Fruit fly (Drosophila melanogaster) whole organism, embryonic: ENCODE data around the gene Ms.
A peak's percentile ranks its signal among the peaks of the same experiment; 100 is the strongest.

ENCODE experiments used
- Abd-B ChIP-seq: fragments of 200-800 bp; sonication (Bioruptor generic); optimal IDR thresholded peaks from 2 replicates; lab custom pipeline; 2018; ENCODE audit warnings: missing biosample characterization, mild to moderate bottlenecking, missing genetic modification characterization, moderate library complexity
- Ada2b ChIP-seq: fragments of 200-800 bp; sonication (Bioruptor generic); IDR thresholded peaks from 2 replicates; pipeline ENCODE4 v1.3.6; 2022; ENCODE audit warnings: missing biosample characterization, missing genetic modification characterization
- Awh ChIP-seq: fragments of 200-800 bp; sonication (Bioruptor generic); IDR thresholded peaks from 2 replicates; pipeline ENCODE4, ENCODE4 v1.3.6; 2022; ENCODE audit warnings: missing biosample characterization, missing genetic modification characterization
- CG10565 ChIP-seq: fragments of 200-800 bp; sonication (Bioruptor generic); optimal IDR thresholded peaks from 3 replicates; lab custom pipeline; 2016; ENCODE audit warnings: missing biosample characterization, mild to moderate bottlenecking, missing genetic modification characterization
- CG10979 ChIP-seq: fragments of 200-800 bp; sonication (Bioruptor generic); optimal IDR thresholded peaks from 2 replicates; lab custom pipeline; 2018; ENCODE audit warnings: missing biosample characterization, mild to moderate bottlenecking, missing genetic modification characterization, moderate library complexity
- CG12071 ChIP-seq: fragments of 200-800 bp; sonication (Bioruptor generic); optimal IDR thresholded peaks from 3 replicates; lab custom pipeline; 2018; ENCODE audit warnings: missing biosample characterization, mild to moderate bottlenecking, missing genetic modification characterization
- CG1529 ChIP-seq: fragments of 200-800 bp; sonication (Bioruptor generic); optimal IDR thresholded peaks from 3 replicates; lab custom pipeline; 2018; ENCODE audit warnings: missing biosample characterization, missing genetic modification characterization
- CG17829 ChIP-seq: fragments of 200-800 bp; optimal IDR thresholded peaks from 2 replicates; lab custom pipeline; 2019; ENCODE audit warnings: missing biosample characterization, mild to moderate bottlenecking, missing genetic modification characterization, moderate library complexity
- CG18599 ChIP-seq: fragments of 200-800 bp; sonication (Bioruptor generic); optimal IDR thresholded peaks from 3 replicates; lab custom pipeline; 2017; ENCODE audit warnings: missing biosample characterization, missing genetic modification characterization, mild to moderate bottlenecking, moderate library complexity, missing genetic modification reagents
- CG30403 ChIP-seq: fragments of 200-800 bp; sonication (Bioruptor generic); optimal IDR thresholded peaks from 3 replicates; lab custom pipeline; 2016; ENCODE audit warnings: missing biosample characterization, missing genetic modification characterization
- CG31388 ChIP-seq: fragments of 200-800 bp; sonication (Bioruptor generic); optimal IDR thresholded peaks from 2 replicates; lab custom pipeline; 2016; ENCODE audit warnings: missing biosample characterization, missing genetic modification characterization
- CG3407 ChIP-seq: fragments of 200-800 bp; sonication (Bioruptor generic); optimal IDR thresholded peaks from 2 replicates; lab custom pipeline; 2018; ENCODE audit warnings: missing biosample characterization, mild to moderate bottlenecking, missing genetic modification characterization
- CG4820 ChIP-seq: fragments of 200-800 bp; sonication (Bioruptor generic); optimal IDR thresholded peaks from 3 replicates; lab custom pipeline; 2016; ENCODE audit warnings: missing biosample characterization, missing genetic modification characterization
- CG6175 ChIP-seq: fragments of 200-800 bp; sonication (Bioruptor generic); IDR thresholded peaks from 3 replicates; pipeline ENCODE4 v1.3.6; 2022; ENCODE audit warnings: missing biosample characterization, missing genetic modification characterization
- CG6813 ChIP-seq: fragments of 200-800 bp; sonication (Bioruptor generic); optimal IDR thresholded peaks from 2 replicates; lab custom pipeline; 2017; ENCODE audit warnings: missing biosample characterization, missing genetic modification characterization, mild to moderate bottlenecking, moderate library complexity, missing genetic modification reagents
- CG9797 ChIP-seq: fragments of 200-800 bp; sonication (Bioruptor generic); optimal IDR thresholded peaks from 3 replicates; lab custom pipeline; 2018; ENCODE audit warnings: missing biosample characterization, mild to moderate bottlenecking, missing genetic modification characterization
- CHES-1-like ChIP-seq: fragments of 200-800 bp; sonication (Bioruptor generic); optimal IDR thresholded peaks from 2 replicates; lab custom pipeline; 2016; ENCODE audit warnings: missing biosample characterization, missing genetic modification characterization
- Dip3 ChIP-seq: fragments of 200-800 bp; sonication (Bioruptor generic); optimal IDR thresholded peaks from 3 replicates; lab custom pipeline; 2016; ENCODE audit warnings: missing biosample characterization, missing genetic modification characterization
- Dll ChIP-seq: fragments of 200-800 bp; sonication (Bioruptor generic); IDR thresholded peaks from 4 replicates; pipeline ENCODE4 v1.3.6; 2022; ENCODE audit warnings: missing biosample characterization, missing genetic modification characterization; ENCODE audit not compliant: partially characterized antibody
- Dp ChIP-seq: fragments of 200-800 bp; sonication (Bioruptor generic); optimal IDR thresholded peaks from 2 replicates; lab custom pipeline; 2018; ENCODE audit warnings: missing biosample characterization, mild to moderate bottlenecking, missing genetic modification characterization, moderate library complexity
- ERR ChIP-seq: fragments of 200-800 bp; sonication (Bioruptor generic); optimal IDR thresholded peaks from 2 replicates; lab custom pipeline; 2016; ENCODE audit warnings: missing biosample characterization, missing genetic modification characterization
- Fer3 ChIP-seq: fragments of 200-800 bp; sonication (Bioruptor generic); optimal IDR thresholded peaks from 2 replicates; lab custom pipeline; 2018; ENCODE audit warnings: missing biosample characterization, mild to moderate bottlenecking, missing genetic modification characterization, moderate library complexity
- HLH3B ChIP-seq: fragments of 200-800 bp; sonication (Bioruptor generic); IDR thresholded peaks from 2 replicates; pipeline ENCODE4 v1.3.6; 2022; ENCODE audit warnings: missing biosample characterization, missing genetic modification characterization
- Hmx ChIP-seq: fragments of 200-800 bp; sonication (Bioruptor generic); optimal IDR thresholded peaks from 2 replicates; lab custom pipeline; 2016; ENCODE audit warnings: missing biosample characterization, missing genetic modification characterization
- MESR4 ChIP-seq: fragments of 200-800 bp; sonication (Bioruptor generic); optimal IDR thresholded peaks from 2 replicates; lab custom pipeline; 2018; ENCODE audit warnings: missing biosample characterization, mild to moderate bottlenecking, missing genetic modification characterization, moderate library complexity
- NFAT ChIP-seq: fragments of 200-800 bp; sonication (Bioruptor generic); IDR thresholded peaks from 2 replicates; pipeline ENCODE4 v1.3.6; 2022; ENCODE audit warnings: missing biosample characterization, missing genetic modification characterization
- Pdp1 ChIP-seq, 2 experiments: fragments of 200-800 bp; sonication (Bioruptor generic); optimal IDR thresholded peaks; 3 replicates each; lab custom pipeline; 2016; ENCODE audit warnings: missing biosample characterization in 2 of 2, missing genetic modification characterization in 2 of 2, mild to moderate bottlenecking in 1 of 2, moderate library complexity in 1 of 2
- Ptx1 ChIP-seq: fragments of 200-800 bp; sonication (Bioruptor generic); IDR thresholded peaks from 2 replicates; pipeline ENCODE4 v1.3.6; 2022; ENCODE audit warnings: missing biosample characterization, missing genetic modification characterization
- Rx ChIP-seq: fragments of 200-800 bp; sonication (Bioruptor generic); IDR thresholded peaks from 2 replicates; pipeline ENCODE4 v1.3.6; 2022; ENCODE audit warnings: missing biosample characterization, missing genetic modification characterization
- Sin3A ChIP-seq: fragments of >200 bp; optimal IDR thresholded peaks from 2 replicates; lab custom pipeline; 2018
- Trl ChIP-seq, 3 experiments: fragments of >200 bp in 2 of 3; fragments of 200-800 bp in 1 of 3; sonication (Bioruptor generic) in 1 of 3; optimal IDR thresholded peaks; 2 replicates in 1 of 3; 3 replicates in 2 of 3; lab custom pipeline; 2016 to 2017; ENCODE audit warnings: missing biosample characterization in 1 of 3, missing genetic modification characterization in 1 of 3
- aop ChIP-seq: fragments of 200-800 bp; sonication (Bioruptor generic); IDR thresholded peaks from 2 replicates; pipeline ENCODE4 v1.3.6; 2022; ENCODE audit warnings: missing biosample characterization, missing genetic modification characterization
- br ChIP-seq: fragments of >200 bp; optimal IDR thresholded peaks from 2 replicates; lab custom pipeline; 2017
- crp ChIP-seq, 2 experiments: fragments of 200-800 bp; sonication (Bioruptor generic); optimal IDR thresholded peaks; 2 replicates in 1 of 2; 3 replicates in 1 of 2; lab custom pipeline; 2017; ENCODE audit warnings: missing biosample characterization in 2 of 2, missing genetic modification characterization in 2 of 2, mild to moderate bottlenecking in 1 of 2, moderate library complexity in 1 of 2
- gfzf ChIP-seq: fragments of 200-800 bp; sonication (Bioruptor generic); optimal IDR thresholded peaks from 2 replicates; lab custom pipeline; 2016; ENCODE audit warnings: missing biosample characterization, mild to moderate bottlenecking, missing genetic modification characterization, moderate library complexity
- gsb ChIP-seq: fragments of 200-800 bp; sonication (Bioruptor generic); IDR thresholded peaks from 2 replicates; pipeline ENCODE4 v1.3.6; 2022; ENCODE audit warnings: missing biosample characterization, missing genetic modification characterization
- lmd ChIP-seq: fragments of 200-800 bp; sonication (Bioruptor generic); IDR thresholded peaks from 2 replicates; pipeline ENCODE4 v1.3.6; 2022; ENCODE audit warnings: missing biosample characterization, missing genetic modification characterization
- nerfin-1 ChIP-seq: fragments of 200-800 bp; sonication (Bioruptor generic); optimal IDR thresholded peaks from 3 replicates; lab custom pipeline; 2019; ENCODE audit warnings: missing biosample characterization, mild to moderate bottlenecking, missing genetic modification characterization, moderate library complexity
- sim ChIP-seq: fragments of 200-800 bp; sonication (Bioruptor generic); IDR thresholded peaks from 2 replicates; pipeline ENCODE4 v1.3.6; 2022; ENCODE audit warnings: missing biosample characterization, missing genetic modification characterization
- tap ChIP-seq: fragments of 200-800 bp; optimal IDR thresholded peaks from 3 replicates; lab custom pipeline; 2019; ENCODE audit warnings: missing biosample characterization, mild to moderate bottlenecking, missing genetic modification characterization, moderate library complexity

Ms gene

dm6 chr3R:24359957-24360356 is 18.6 kb downstream of the Ms start, which contains the start of gene CG18528 (continued):
- TF ChIP-seq HLH3B (GFP tag; lab: Robert Waterston, UW) (no peak), gsb (no peak), CG10979 (tag; lab: Kevin White, UChicago) (no peak), CG31388 (GFP tag; lab: Kevin White, UChicago) (no peak), CHES-1-like (GFP tag; lab: Kevin White, UChicago) (peak; percentile 39), Ada2b (no peak), tap (no peak), Dll (GFP tag; lab: Robert Waterston, UW) (peak; percentile 24; the same call in 1 of the 4 replicates), MESR4 (GFP tag; lab: Kevin White, UChicago) (peak; percentile 17), CG6813 (GFP tag; lab: Kevin White, UChicago) (no peak), CG6175 (GFP tag; lab: Robert Waterston, UW) (no peak), CG4820 (GFP tag; lab: Kevin White, UChicago) (no peak), Pdp1 (GFP tag; optimal IDR thresholded peaks at IDR 0.05; lab: Kevin White, UChicago) (no peak), Sin3A (lab: Kevin White, UChicago) (peak; percentile 29), lmd (GFP tag; lab: Robert Waterston, UW) (no peak), Trl (optimal IDR thresholded peaks at IDR 0.05; lab: Kevin White, UChicago) (no peak), Trl (GFP tag; optimal IDR thresholded peaks at IDR 0.05; lab: Kevin White, UChicago) (no peak), NFAT (GFP tag; lab: Robert Waterston, UW) (no peak), Hmx (GFP tag; lab: Kevin White, UChicago) (no peak), gfzf (GFP tag; lab: Kevin White, UChicago) (peak; percentile 96), Dp (GFP tag; lab: Kevin White, UChicago) (peak; percentile 61), Dip3 (GFP tag; lab: Kevin White, UChicago) (peak; percentile 53), crp (GFP tag; optimal IDR thresholded peaks at IDR 0.05; lab: Kevin White, UChicago) (no peak), CG9797 (GFP tag; lab: Kevin White, UChicago) (peak; percentile 82), ERR (GFP tag; lab: Kevin White, UChicago) (no peak), nerfin-1 (no peak), Rx (no peak), CG30403 (GFP tag; lab: Kevin White, UChicago) (no peak)

- TF ChIP-seq CG10565 (GFP tag; lab: Kevin White, UChicago) (no peak), Abd-B (no peak), Fer3 (tag; lab: Kevin White, UChicago) (no peak), aop (GFP tag; lab: Robert Waterston, UW) (no peak), CG1529 (GFP tag; lab: Kevin White, UChicago) (no peak)
Measured at dm6 chr3R:24361583-24361982, 20.2 kb downstream of the Ms start, which contains the start of the genes CG5762 and CG33339. TSS of gene CG5762 (minus strand) at chr3R:24361683. TSS of gene CG33339 (plus strand) at chr3R:24361847.

dm6 chr3R:24362838-24363237 is 21.5 kb downstream of the Ms start, which contains the start of gene CG33340:
TSS of gene CG33340 (plus strand) at chr3R:24363138.
- TF ChIP-seq CG17829 (tag; lab: Kevin White, UChicago): no peak
- no peak for TF ChIP-seq CG3407 (GFP tag; lab: Kevin White, UChicago)
- no peak for TF ChIP-seq br (lab: Kevin White, UChicago)
- TF ChIP-seq CG18599 (GFP tag; lab: Kevin White, UChicago): no peak
- no peak for TF ChIP-seq Abd-B
- no peak for TF ChIP-seq CG12071 (GFP tag; lab: Kevin White, UChicago)
- no peak for TF ChIP-seq sim (GFP tag; lab: Robert Waterston, UW)
- TF ChIP-seq Ada2b: no peak
- no peak for TF ChIP-seq Awh
- TF ChIP-seq Ptx1: no peak
